Worm (Caenorhabditis elegans): Measurements from ENCODE around the gene gex-3.

Gene gex-3

ce11 chrIV:12451225-12451831 lies 47.1 kb downstream of the gex-3 start, which contains the start of gene dpy-26 (continued):
- TF ChIP-seq pqm-1 (tag; optimal IDR thresholded peaks at IDR 0.05) (no peak), C16A3.4 (tag; optimal IDR thresholded peaks at IDR 0.05) (peak; percentile 5), F16B12.6 (tag; optimal IDR thresholded peaks at IDR 0.05) (peak; percentile 12), ceh-8 (GFP tag; optimal IDR thresholded peaks at IDR 0.05) (no peak), ceh-63 (GFP tag; optimal IDR thresholded peaks at IDR 0.05) (no peak), C34B4.2 (tag; optimal IDR thresholded peaks at IDR 0.05) (no peak), pag-3 (tag; optimal IDR thresholded peaks at IDR 0.05; ENCODE audit: borderline replicate concordance, insufficient read depth) (no peak), lin-13 (GFP tag; optimal IDR thresholded peaks at IDR 0.05) (peak; percentile 7), Y116A8C.19 (tag; optimal IDR thresholded peaks at IDR 0.05; ENCODE audit: borderline replicate concordance) (no peak), nhr-47 (tag; optimal IDR thresholded peaks at IDR 0.05) (no peak), nhr-90 (tag; optimal IDR thresholded peaks at IDR 0.05; ENCODE audit: poor library complexity) (no peak), fkh-8 (tag; optimal IDR thresholded peaks at IDR 0.05) (no peak), aha-1 (tag; optimal IDR thresholded peaks at IDR 0.05) (no peak), sox-4 (tag; optimal IDR thresholded peaks at IDR 0.05) (no peak), sptf-1 (tag; optimal IDR thresholded peaks at IDR 0.05) (no peak), hlh-17 (GFP tag; optimal IDR thresholded peaks at IDR 0.05; ENCODE audit: borderline replicate concordance) (no peak), nhr-77 (tag; optimal IDR thresholded peaks at IDR 0.05) (no peak), vab-15 (tag; optimal IDR thresholded peaks at IDR 0.05) (no peak), alr-1 (tag; optimal IDR thresholded peaks at IDR 0.05; ENCODE audit: borderline replicate concordance) (no peak), unc-30 (tag; optimal IDR thresholded peaks at IDR 0.05) (no peak), nhr-28 (tag; optimal IDR thresholded peaks at IDR 0.05) (no peak), nhr-19 (GFP tag; conservative IDR thresholded peaks at IDR 0.05) (no peak), irx-1 (tag; optimal IDR thresholded peaks at IDR 0.05) (no peak), mab-9 (GFP tag; IDR thresholded peaks at IDR 0.05) (no peak), snpc-4 (tag; optimal IDR thresholded peaks at IDR 0.05) (no peak), lsy-2 (tag; optimal IDR thresholded peaks at IDR 0.05) (peak; percentile 66 to 83), zag-1 (tag; optimal IDR thresholded peaks at IDR 0.05) (no peak), nhr-84 (tag; optimal IDR thresholded peaks at IDR 0.05) (no peak)

ce11 chrIV:12454115-12454514 lies 49.9 kb downstream of the gex-3 start, which contains the start of gene spe-44:
spe-44 (minus strand) TSS chrIV:12454215.
- TF ChIP-seq pqm-1 (tag; optimal IDR thresholded peaks at IDR 0.05) (no peak), mdl-1 (tag; optimal IDR thresholded peaks at IDR 0.05) (no peak), mab-9 (GFP tag; IDR thresholded peaks at IDR 0.05) (no peak), lin-13 (GFP tag; optimal IDR thresholded peaks at IDR 0.05) (no peak), hpl-2 (GFP tag; optimal IDR thresholded peaks at IDR 0.05) (no peak), dpl-1 (GFP tag; optimal IDR thresholded peaks at IDR 0.05) (no peak), nhr-12 (tag; optimal IDR thresholded peaks at IDR 0.05) (no peak)

- no peak for TF ChIP-seq unc-130 (tag; optimal IDR thresholded peaks at IDR 0.05)
- TF ChIP-seq mdl-1 (tag; optimal IDR thresholded peaks at IDR 0.05), result no peak
- no peak for TF ChIP-seq skn-1 (tag; optimal IDR thresholded peaks at IDR 0.05)
- TF ChIP-seq lir-3 (tag; optimal IDR thresholded peaks at IDR 0.05; ENCODE audit: poor library complexity), result no peak
- TF ChIP-seq egl-27 (tag; optimal IDR thresholded peaks at IDR 0.05), result no peak
- no peak for TF ChIP-seq C04F5.9 (tag; optimal IDR thresholded peaks at IDR 0.05)
- no peak for TF ChIP-seq nhr-85 (tag)
- TF ChIP-seq nhr-77 (tag; optimal IDR thresholded peaks at IDR 0.05), result no peak
- TF ChIP-seq lin-35 (GFP tag; optimal IDR thresholded peaks at IDR 0.05), result no peak
These were observed 50.5 kb downstream of the gex-3 start, which contains the start of gene smz-1 for ce11 chrIV:12454750-12455149. smz-1 (plus strand) TSS chrIV:12455050.
